Fruit fly (Drosophila melanogaster) whole organism: ENCODE data around the gene CG9500.

Experiments used
- CG8478 ChIP-seq: fragments of >200 bp; optimal IDR thresholded peaks from 2 replicates; lab custom pipeline; 2018; ENCODE audit warnings: inconsistent platforms
- EcR ChIP-seq, 2 experiments: fragments of >200 bp; optimal IDR thresholded peaks; 2 replicates each; lab custom pipeline; 2017; ENCODE audit warnings: missing biosample characterization in 2 of 2, missing genetic modification characterization in 2 of 2, missing genetic modification reagents in 2 of 2
- pan ChIP-seq: fragments of >200 bp; optimal IDR thresholded peaks from 2 replicates; lab custom pipeline; 2017
- psq ChIP-seq: fragments of >200 bp; optimal IDR thresholded peaks from 2 replicates; lab custom pipeline; 2017

DNA sequence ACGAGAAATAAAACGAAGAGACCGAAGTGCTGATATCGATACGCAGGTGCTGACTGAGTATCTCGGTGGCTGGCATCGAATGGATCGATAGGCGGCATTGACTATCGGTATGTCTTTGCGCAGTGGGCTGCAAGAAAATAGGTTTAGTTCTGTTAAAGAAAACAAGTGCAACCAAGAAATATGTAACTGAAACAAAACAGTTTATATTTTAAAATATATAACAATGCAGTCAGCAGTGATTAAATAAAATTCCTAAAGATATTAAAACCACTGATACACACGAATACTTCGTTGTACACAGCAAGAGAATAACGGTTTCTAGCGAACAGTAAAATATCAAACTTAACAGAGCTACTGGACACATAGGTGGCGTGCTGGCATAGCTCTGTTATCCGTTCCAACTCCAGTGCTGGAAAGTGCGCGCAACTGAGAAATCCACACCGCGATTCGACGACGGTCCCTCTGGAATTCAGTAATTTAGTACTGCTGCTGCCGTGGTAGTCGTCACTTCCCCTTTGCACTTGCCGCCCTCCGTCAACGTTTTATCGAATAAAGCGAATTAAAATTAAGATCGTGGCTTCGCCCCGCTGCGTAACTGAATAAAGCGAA is 19.6 kb downstream of the CG9500 start, which contains the start of the genes Pez and Cpr:
- TF ChIP-seq pan (lab: Kevin White, UChicago) = no peak
- no peak for TF ChIP-seq EcR (GFP tag; optimal IDR thresholded peaks at IDR 0.05; lab: Kevin White, UChicago)
- TF ChIP-seq CG8478 (lab: Kevin White, UChicago) = no peak
- TF ChIP-seq psq (lab: Kevin White, UChicago) = no peak
